Worm (Caenorhabditis elegans) whole organism, L2 larva: ENCODE results near the gene ephx-1.

ENCODE experiments used
- ama-1 ChIP-seq: fragments of 150-350 bp; optimal IDR thresholded peaks from 2 replicates; lab custom pipeline; 2018; ENCODE audit warnings: inconsistent platforms
- lin-13 ChIP-seq: fragments of 150-350 bp; optimal IDR thresholded peaks from 2 replicates; lab custom pipeline; 2014; ENCODE audit warnings: missing biosample characterization, missing genetic modification reagents, missing genetic modification characterization
- ztf-11 ChIP-seq: sonication (generic microtip); optimal IDR thresholded peaks from 2 replicates; lab custom pipeline; 2017; ENCODE audit warnings: missing biosample characterization, missing genetic modification characterization

DNA sequence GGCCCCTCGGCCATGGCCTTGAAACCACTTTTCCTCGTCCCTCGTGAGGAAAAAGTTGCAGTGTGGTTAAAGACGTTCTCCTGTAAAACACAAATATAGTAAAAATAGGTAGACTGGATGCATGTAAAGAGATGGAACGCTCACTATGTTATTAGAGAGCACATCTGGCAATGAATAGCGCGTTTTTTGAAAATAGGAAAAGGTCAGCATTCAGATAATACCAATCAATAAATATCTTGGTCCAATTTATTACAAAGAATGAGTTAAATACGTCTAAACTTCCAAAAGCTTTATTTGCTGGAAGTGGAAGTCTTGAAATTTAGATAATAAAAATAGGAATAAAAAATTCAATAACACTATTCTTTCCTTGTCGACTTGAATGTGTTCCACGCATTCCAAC, 57.8 kb downstream of the ephx-1 start, which contains the start of gene gadr-4:
- no peak for TF ChIP-seq ztf-11 (tag; lab: Kevin White, UChicago)
- TF ChIP-seq lin-13: no peak
- TF ChIP-seq ama-1: no peak
